Fruit fly (Drosophila melanogaster): ENCODE results near the gene Cpr62Bb.

The Cpr62Bb gene

dm6 chr3L:1861794-1862447 lies 27.0 kb upstream of the Cpr62Bb start, which contains the start of gene Rap1 (continued):
- peak; percentile 32 for TF ChIP-seq CG10543 (GFP tag; optimal IDR thresholded peaks at IDR 0.05)
- TF ChIP-seq CG13123 (GFP tag; optimal IDR thresholded peaks at IDR 0.05) = no peak
- no peak for TF ChIP-seq CG18011 (GFP tag; optimal IDR thresholded peaks at IDR 0.05)
- peak; percentile 64; the same call in 2 of the 3 replicates for TF ChIP-seq CG2889 (GFP tag; IDR thresholded peaks at IDR 0.05)
- TF ChIP-seq twi (tag; optimal IDR thresholded peaks at IDR 0.05) = no peak
- TF ChIP-seq CrebB (tag; optimal IDR thresholded peaks at IDR 0.05) = no peak
- TF ChIP-seq H15 (GFP tag; IDR thresholded peaks at IDR 0.05) = peak; percentile 82; the same call in 2 of the 3 replicates
- peak; percentile 19 for TF ChIP-seq Bdp1 (GFP tag; optimal IDR thresholded peaks at IDR 0.05)
- no peak for TF ChIP-seq rib (GFP tag; IDR thresholded peaks at IDR 0.05)
- no peak for TF ChIP-seq Lim3 (GFP tag; IDR thresholded peaks at IDR 0.05)
- peak; percentile 65 for TF ChIP-seq CG11504 (tag; optimal IDR thresholded peaks at IDR 0.05)
- peak; percentile 82 for TF ChIP-seq Antp (GFP tag; optimal IDR thresholded peaks at IDR 0.05)
- TF ChIP-seq NC2β (GFP tag; optimal IDR thresholded peaks at IDR 0.05) = peak; percentile 36
- TF ChIP-seq CG7987 (GFP tag; optimal IDR thresholded peaks at IDR 0.05) = no peak
- TF ChIP-seq run (tag; optimal IDR thresholded peaks at IDR 0.05) = no peak
- peak; percentile 71 for TF ChIP-seq CG1832 (GFP tag; optimal IDR thresholded peaks at IDR 0.05)
- TF ChIP-seq CG7745 (tag; optimal IDR thresholded peaks at IDR 0.05) = no peak
- peak; percentile 96 for TF ChIP-seq knrl (GFP tag; IDR thresholded peaks at IDR 0.05; ENCODE audit: partially characterized antibody)
- no peak for TF ChIP-seq Hr78 (GFP tag; optimal IDR thresholded peaks at IDR 0.05)
- peak; percentile 95 for TF ChIP-seq Scr (GFP tag; IDR thresholded peaks at IDR 0.05; ENCODE audit: partially characterized antibody)
- peak; percentile 85 for TF ChIP-seq CG8290 (GFP tag; optimal IDR thresholded peaks at IDR 0.05)
- TF ChIP-seq CG8290 (tag; optimal IDR thresholded peaks at IDR 0.05) = peak in 1 of 2 experiments; percentile 55
- peak; percentile 10; the same call in 1 of the 2 replicates for TF ChIP-seq CG11696 (GFP tag; IDR thresholded peaks at IDR 0.05)
- TF ChIP-seq CG2202 (tag; optimal IDR thresholded peaks at IDR 0.05) = no peak
- peak; percentile 91 for TF ChIP-seq CG7928 (GFP tag; optimal IDR thresholded peaks at IDR 0.05)
- TF ChIP-seq disco-r (GFP tag; optimal IDR thresholded peaks at IDR 0.05) = no peak
- TF ChIP-seq CG14014 (GFP tag; IDR thresholded peaks at IDR 0.05) = peak; percentile 53
- peak; percentile 81 for TF ChIP-seq Ptx1 (GFP tag; IDR thresholded peaks at IDR 0.05)
- TF ChIP-seq CG12155 (GFP tag; optimal IDR thresholded peaks at IDR 0.05) = peak; percentile 52
- peak; percentile 21 for TF ChIP-seq CG17359 (tag; optimal IDR thresholded peaks at IDR 0.05)
- TF ChIP-seq CG16815 (GFP tag; optimal IDR thresholded peaks at IDR 0.05) = peak; percentile 18
- TF ChIP-seq CG4404 (GFP tag; IDR thresholded peaks at IDR 0.05) = peak; percentile 80
- peak; percentile 39 for TF ChIP-seq Dad (GFP tag; optimal IDR thresholded peaks at IDR 0.05)
- TF ChIP-seq Doc3 (GFP tag; IDR thresholded peaks at IDR 0.05; ENCODE audit: partially characterized antibody) = peak; percentile 91
- TF ChIP-seq odd (GFP tag; optimal IDR thresholded peaks at IDR 0.05) = no peak
- TF ChIP-seq insv (GFP tag; optimal IDR thresholded peaks at IDR 0.05) = no peak
- peak; percentile 53 for TF ChIP-seq CG8944 (GFP tag; optimal IDR thresholded peaks at IDR 0.05)
- TF ChIP-seq CG1529 (GFP tag; optimal IDR thresholded peaks at IDR 0.05) = no peak
- peak; percentile 32 for TF ChIP-seq CG11723 (GFP tag; optimal IDR thresholded peaks at IDR 0.05)
- peak; percentile 59 for TF ChIP-seq ci (GFP tag; IDR thresholded peaks at IDR 0.05)
- no peak for TF ChIP-seq CG12219 (GFP tag; optimal IDR thresholded peaks at IDR 0.05)
- peak; percentile 53 for TF ChIP-seq her (GFP tag; optimal IDR thresholded peaks at IDR 0.05)
- peak; percentile 50 for TF ChIP-seq CG33213 (GFP tag; optimal IDR thresholded peaks at IDR 0.05)
- TF ChIP-seq Oli (tag; optimal IDR thresholded peaks at IDR 0.05) = peak; percentile 7
- TF ChIP-seq CG15696 (tag; optimal IDR thresholded peaks at IDR 0.05) = peak; percentile 70
- peak; percentile 67 for TF ChIP-seq CG7271 (tag; optimal IDR thresholded peaks at IDR 0.05)
- peak; percentile 26; the same call in 1 of the 2 replicates for TF ChIP-seq seq (GFP tag; IDR thresholded peaks at IDR 0.05)
- TF ChIP-seq tgo (GFP tag; IDR thresholded peaks at IDR 0.05) = peak; percentile 76
- peak; percentile 53; the same call in 1 of the 2 replicates for TF ChIP-seq gsb (GFP tag; IDR thresholded peaks at IDR 0.05)
- peak; percentile 85 for TF ChIP-seq CG34224 (GFP tag; IDR thresholded peaks at IDR 0.05; ENCODE audit: partially characterized antibody)
